Worm (Caenorhabditis elegans) whole organism, young adult: ENCODE results near the gene gly-10.
A peak's percentile ranks its signal among the peaks of the same experiment; 100 is the strongest.

Source experiments
- B0019.2 ChIP-seq: fragments of 200-800 bp; sonication (Bioruptor generic); conservative IDR thresholded peaks from 2 replicates; pipeline ENCODE4 v1.3.6; 2022; ENCODE audit warnings: missing genetic modification reagents, missing genetic modification characterization, missing compliant biosample characterization
- B0035.1 ChIP-seq: sonication (generic microtip); optimal IDR thresholded peaks from 2 replicates; lab custom pipeline; 2016; ENCODE audit warnings: missing genetic modification characterization, mild to moderate bottlenecking, missing compliant biosample characterization, missing genotype, missing genetic modification reagents
- F10E7.11 ChIP-seq: sonication (generic microtip); optimal IDR thresholded peaks from 2 replicates; lab custom pipeline; 2017; ENCODE audit warnings: mild to moderate bottlenecking, missing genetic modification characterization, moderate library complexity, missing compliant biosample characterization
- F23B12.7 ChIP-seq: sonication (generic microtip); optimal IDR thresholded peaks from 2 replicates; lab custom pipeline; 2017; ENCODE audit warnings: missing genetic modification characterization, mild to moderate bottlenecking, missing compliant biosample characterization, antibody characterized with exemption, moderate library complexity; ENCODE audit not compliant: insufficient read depth
- F33H1.4 ChIP-seq: fragments of 200-800 bp; sonication (Bioruptor generic); IDR thresholded peaks from 2 replicates; pipeline ENCODE4 v1.3.6; 2022; ENCODE audit warnings: missing genetic modification reagents, missing genetic modification characterization, missing compliant biosample characterization
- F49E8.2 ChIP-seq: sonication (generic microtip); optimal IDR thresholded peaks from 3 replicates; lab custom pipeline; 2017; ENCODE audit warnings: missing genetic modification characterization, mild to moderate bottlenecking, missing compliant biosample characterization, antibody characterized with exemption, moderate library complexity; ENCODE audit not compliant: insufficient read depth
- T07F8.4 ChIP-seq: sonication (generic microtip); optimal IDR thresholded peaks from 2 replicates; lab custom pipeline; 2016; ENCODE audit warnings: mild to moderate bottlenecking, missing genetic modification characterization, moderate library complexity, missing compliant biosample characterization
- T26A5.8 ChIP-seq: sonication (generic microtip); optimal IDR thresholded peaks from 2 replicates; lab custom pipeline; 2016; ENCODE audit warnings: missing genetic modification characterization, missing compliant biosample characterization
- ZK185.1 ChIP-seq: sonication (generic microtip); optimal IDR thresholded peaks from 2 replicates; lab custom pipeline; 2016; ENCODE audit warnings: mild to moderate bottlenecking, missing genetic modification characterization, missing compliant biosample characterization; ENCODE audit not compliant: poor library complexity, severe bottlenecking
- attf-5 ChIP-seq: fragments of 200-800 bp; sonication (Bioruptor generic); optimal IDR thresholded peaks from 2 replicates; lab custom pipeline; 2018; ENCODE audit warnings: mild to moderate bottlenecking, missing genetic modification characterization, missing compliant biosample characterization
- attf-6 ChIP-seq: fragments of 200-800 bp; sonication (Bioruptor generic); IDR thresholded peaks from 2 replicates; pipeline ENCODE4 v1.3.6; 2022; ENCODE audit warnings: missing genetic modification reagents, missing genetic modification characterization, missing compliant biosample characterization
- bed-2 ChIP-seq: fragments of 200-800 bp; sonication (Bioruptor generic); IDR thresholded peaks from 2 replicates; pipeline ENCODE4 v1.3.6; 2022; ENCODE audit warnings: missing genetic modification reagents, missing genetic modification characterization, missing compliant biosample characterization
- cebp-1 ChIP-seq, 2 experiments: fragments of 200-800 bp in 1 of 2; sonication (Bioruptor generic) in 1 of 2; sonication (generic microtip) in 1 of 2; IDR thresholded peaks in 1 of 2; optimal IDR thresholded peaks in 1 of 2; 2 replicates each; pipeline versions ENCODE4 v1.3.6 to Lab custom; 2017 to 2022; ENCODE audit warnings: missing compliant biosample characterization in 2 of 2, missing genetic modification characterization in 2 of 2, mild to moderate bottlenecking in 1 of 2, missing genetic modification reagents in 1 of 2, moderate library complexity in 1 of 2
- ceh-27 ChIP-seq: fragments of 200-800 bp; sonication (Bioruptor generic); optimal IDR thresholded peaks from 2 replicates; lab custom pipeline; 2018; ENCODE audit warnings: mild to moderate bottlenecking, missing genetic modification characterization, moderate library complexity, missing compliant biosample characterization
- ceh-58 ChIP-seq: fragments of 200-800 bp; sonication (Bioruptor generic); IDR thresholded peaks from 2 replicates; pipeline ENCODE4 v1.3.6; 2022; ENCODE audit warnings: missing genetic modification characterization, missing compliant biosample characterization
- dpl-1 ChIP-seq: fragments of 150-350 bp; optimal IDR thresholded peaks from 2 replicates; lab custom pipeline; 2014; ENCODE audit warnings: missing biosample characterization, missing genetic modification reagents, missing genetic modification characterization
- egl-44 ChIP-seq: fragments of 200-800 bp; sonication (Bioruptor generic); IDR thresholded peaks from 2 replicates; pipeline ENCODE4 v1.3.6; 2022; ENCODE audit warnings: missing genetic modification reagents, missing genetic modification characterization, missing compliant biosample characterization
- him-1 ChIP-seq: sonication (generic microtip); optimal IDR thresholded peaks from 2 replicates; lab custom pipeline; 2016; ENCODE audit warnings: missing genotype, missing genetic modification reagents, missing genetic modification characterization, missing compliant biosample characterization
- hrde-1 ChIP-seq: sonication (generic microtip); optimal IDR thresholded peaks from 2 replicates; lab custom pipeline; 2016; ENCODE audit warnings: missing genetic modification characterization, mild to moderate bottlenecking, missing compliant biosample characterization, moderate library complexity, missing genotype, missing genetic modification reagents, borderline replicate concordance
- lir-1 ChIP-seq: fragments of 200-800 bp; sonication (Bioruptor generic); conservative IDR thresholded peaks from 2 replicates; pipeline ENCODE4 v1.3.6; 2022; ENCODE audit warnings: missing genetic modification reagents, missing genetic modification characterization, missing compliant biosample characterization
- mxl-1 ChIP-seq: sonication (generic microtip); optimal IDR thresholded peaks from 2 replicates; lab custom pipeline; 2016; ENCODE audit warnings: missing genetic modification characterization, missing compliant biosample characterization
- nhr-80 ChIP-seq: sonication (generic microtip); optimal IDR thresholded peaks from 2 replicates; lab custom pipeline; 2016; ENCODE audit warnings: missing genetic modification characterization, missing compliant biosample characterization
- pbrm-1 ChIP-seq: fragments of 200-800 bp; sonication (Bioruptor generic); IDR thresholded peaks from 2 replicates; pipeline ENCODE4 v1.3.6; 2022; ENCODE audit warnings: missing genetic modification reagents, missing genetic modification characterization, missing compliant biosample characterization
- pha-4 ChIP-seq: fragments of 150-350 bp; sonication (generic microtip); optimal IDR thresholded peaks from 2 replicates; lab custom pipeline; 2014; ENCODE audit warnings: missing biosample characterization, missing genetic modification reagents, missing genetic modification characterization
- snpc-1.1 ChIP-seq: sonication (generic microtip); optimal IDR thresholded peaks from 2 replicates; lab custom pipeline; 2017; ENCODE audit warnings: missing genetic modification characterization, mild to moderate bottlenecking, missing compliant biosample characterization, antibody characterized with exemption, moderate library complexity, missing genotype, missing genetic modification reagents; ENCODE audit not compliant: insufficient read depth
- snpc-3.4 ChIP-seq: sonication (generic microtip); optimal IDR thresholded peaks from 2 replicates; lab custom pipeline; 2017; ENCODE audit warnings: missing genetic modification characterization, mild to moderate bottlenecking, missing compliant biosample characterization, antibody characterized with exemption, moderate library complexity, missing genotype, missing genetic modification reagents
- snpc-4 ChIP-seq, 5 experiments: fragments of 150-350 bp in 1 of 5; sonication (generic microtip) in 4 of 5; optimal IDR thresholded peaks; 2 replicates each; lab custom pipeline; 2014 to 2018; ENCODE audit warnings: missing genetic modification characterization in 5 of 5, missing biosample characterization in 3 of 5, antibody characterized with exemption in 2 of 5, mild to moderate bottlenecking in 2 of 5, missing compliant biosample characterization in 2 of 5, missing genotype in 2 of 5, moderate library complexity in 2 of 5, missing genetic modification reagents in 1 of 5
- somi-1 ChIP-seq: fragments of 200-800 bp; sonication (Bioruptor generic); optimal IDR thresholded peaks from 2 replicates; lab custom pipeline; 2018; ENCODE audit warnings: mild to moderate bottlenecking, missing genetic modification characterization, missing compliant biosample characterization
- zfh-2 ChIP-seq: fragments of 200-800 bp; sonication (Bioruptor generic); conservative IDR thresholded peaks from 2 replicates; pipeline ENCODE4 v1.3.6; 2022; ENCODE audit warnings: missing genetic modification reagents, missing genetic modification characterization, missing compliant biosample characterization

gly-10 gene

ce11 chrIV:13795249-13795909, 16.5 kb downstream of the gly-10 start:
- TF ChIP-seq snpc-4 (GFP tag; optimal IDR thresholded peaks at IDR 0.05; lab: Kevin White, UChicago), result no peak
- TF ChIP-seq snpc-4 (tag; optimal IDR thresholded peaks at IDR 0.05; lab: Kevin White, UChicago), result peak in 2 of 4 experiments; percentile 73 to 85
- TF ChIP-seq T07F8.4 (tag; lab: Kevin White, UChicago), result no peak
- 0 out of 2 replicates have a peak, but pooled peaks have one; percentile 21 for TF ChIP-seq pbrm-1 (GFP tag; lab: Robert Waterston, UW)
- TF ChIP-seq him-1 (tag; lab: Kevin White, UChicago), result no peak
- no peak for TF ChIP-seq cebp-1 (GFP tag; IDR thresholded peaks at IDR 0.05; lab: Robert Waterston, UW)
- TF ChIP-seq cebp-1 (tag; optimal IDR thresholded peaks at IDR 0.05; lab: Kevin White, UChicago), result no peak
- TF ChIP-seq attf-5 (GFP tag; lab: Kevin White, UChicago), result no peak
- TF ChIP-seq mxl-1 (tag; lab: Kevin White, UChicago), result peak; percentile 1
- TF ChIP-seq attf-6 (GFP tag; lab: Robert Waterston, UW), result peak; percentile 69; the same call in 1 of the 2 replicates
- TF ChIP-seq, all 124 proteins: peak for 4

ce11 chrIV:13797859-13798374, 19.0 kb downstream of the gly-10 start, which contains the start of gene Y45F10D.6:
TSS of gene Y45F10D.6 (minus strand) at chrIV:13797909.
- no peak for TF ChIP-seq bed-2 (GFP tag; lab: Robert Waterston, UW)
- TF ChIP-seq lir-1 (GFP tag; lab: Robert Waterston, UW), result no peak
- TF ChIP-seq dpl-1 (GFP tag; lab: Kevin White, UChicago), result no peak

- TF ChIP-seq snpc-4 (GFP tag; optimal IDR thresholded peaks at IDR 0.05; lab: Kevin White, UChicago) (no peak), snpc-4 (tag; optimal IDR thresholded peaks at IDR 0.05; lab: Kevin White, UChicago) (peak in 1 of 4 experiments; percentile 25), B0035.1 (no peak)
These were observed 28.8 kb downstream of the gly-10 start, which contains the start of gene Y45F10D.14 for ce11 chrIV:13807724-13808123. TSS of gene Y45F10D.14 (minus strand) at chrIV:13807824.

ce11 chrIV:13814477-13814876, 35.6 kb downstream of the gly-10 start:
- TF ChIP-seq snpc-3.4 (tag; lab: Kevin White, UChicago), result peak; percentile 1
- peak; percentile 92; the same call in 1 of the 2 replicates for TF ChIP-seq attf-6 (GFP tag; lab: Robert Waterston, UW)
- peak; percentile 58 for TF ChIP-seq snpc-1.1 (tag; lab: Kevin White, UChicago)
- TF ChIP-seq snpc-4 (GFP tag; optimal IDR thresholded peaks at IDR 0.05; lab: Kevin White, UChicago), result peak; percentile 83
- TF ChIP-seq snpc-4 (tag; optimal IDR thresholded peaks at IDR 0.05; lab: Kevin White, UChicago), result peak; percentile 71 to 97 (median 92)

ce11 chrIV:13820862-13821261, 42.0 kb downstream of the gly-10 start, which contains the start of gene Y45F10D.15:
TSS of gene Y45F10D.15 (minus strand) at chrIV:13820962.
- TF ChIP-seq egl-44 (GFP tag; lab: Robert Waterston, UW) (no peak), T26A5.8 (tag; lab: Kevin White, UChicago) (no peak), pha-4 (tag; lab: Kevin White, UChicago) (no peak), F10E7.11 (no peak), dpl-1 (GFP tag; lab: Kevin White, UChicago) (no peak), zfh-2 (no peak), ZK185.1 (tag; lab: Kevin White, UChicago) (no peak), F33H1.4 (GFP tag; lab: Robert Waterston, UW) (no peak), hrde-1 (tag; lab: Kevin White, UChicago) (no peak), ceh-58 (GFP tag; lab: Robert Waterston, UW) (no peak)

- no peak for TF ChIP-seq B0019.2 (GFP tag; lab: Robert Waterston, UW)
- no peak for TF ChIP-seq ceh-27 (GFP tag; lab: Kevin White, UChicago)
- peak; percentile 22 for TF ChIP-seq F23B12.7 (tag; lab: Kevin White, UChicago)
- TF ChIP-seq F10E7.11, result no peak
- peak; percentile 48 for TF ChIP-seq somi-1 (GFP tag; lab: Kevin White, UChicago)
- peak; percentile 7 for TF ChIP-seq ZK185.1 (tag; lab: Kevin White, UChicago)
- TF ChIP-seq F49E8.2, result no peak
- no peak for TF ChIP-seq snpc-4 (GFP tag; optimal IDR thresholded peaks at IDR 0.05; lab: Kevin White, UChicago)
- peak in 1 of 4 experiments; percentile 10 for TF ChIP-seq snpc-4 (tag; optimal IDR thresholded peaks at IDR 0.05; lab: Kevin White, UChicago)
- TF ChIP-seq nhr-80, result peak; percentile 95
These were observed 47.5 kb downstream of the gly-10 start for ce11 chrIV:13826363-13826762.
